Fruit fly (Drosophila melanogaster) whole organism, embryonic: ENCODE results near the gene Ctr1B.

Experiments
- Antp ChIP-seq: fragments of 200-800 bp; sonication (Bioruptor generic); optimal IDR thresholded peaks from 3 replicates; lab custom pipeline; 2016; ENCODE audit warnings: missing biosample characterization, missing genetic modification characterization
- CG12155 ChIP-seq: fragments of 200-800 bp; sonication (Bioruptor generic); optimal IDR thresholded peaks from 3 replicates; lab custom pipeline; 2016; ENCODE audit warnings: missing biosample characterization, missing genetic modification characterization
- CG15269 ChIP-seq: fragments of 200-800 bp; sonication (Bioruptor generic); optimal IDR thresholded peaks from 2 replicates; lab custom pipeline; 2018; ENCODE audit warnings: missing biosample characterization, mild to moderate bottlenecking, missing genetic modification characterization, moderate library complexity
- CG15696 ChIP-seq: fragments of 200-800 bp; sonication (Bioruptor generic); optimal IDR thresholded peaks from 2 replicates; lab custom pipeline; 2019; ENCODE audit warnings: missing biosample characterization, mild to moderate bottlenecking, missing genetic modification characterization, moderate library complexity
- CG1603 ChIP-seq: fragments of 200-800 bp; sonication (Bioruptor generic); optimal IDR thresholded peaks from 2 replicates; lab custom pipeline; 2019; ENCODE audit warnings: missing biosample characterization, mild to moderate bottlenecking, missing genetic modification characterization, moderate library complexity
- CG16813 ChIP-seq: fragments of 200-800 bp; sonication (Bioruptor generic); IDR thresholded peaks from 3 replicates; pipeline ENCODE4 v1.3.6; 2022; ENCODE audit warnings: missing biosample characterization, missing genetic modification characterization; ENCODE audit not compliant: partially characterized antibody
- CG17385 ChIP-seq: fragments of 200-800 bp; sonication (Bioruptor generic); optimal IDR thresholded peaks from 3 replicates; lab custom pipeline; 2018; ENCODE audit warnings: missing biosample characterization, mild to moderate bottlenecking, missing genetic modification characterization
- CG17912 ChIP-seq: fragments of 200-800 bp; sonication (Bioruptor generic); optimal IDR thresholded peaks from 2 replicates; lab custom pipeline; 2018; ENCODE audit warnings: missing biosample characterization, mild to moderate bottlenecking, missing genetic modification characterization
- CG18619 ChIP-seq: fragments of 200-800 bp; sonication (Bioruptor generic); optimal IDR thresholded peaks from 3 replicates; lab custom pipeline; 2017; ENCODE audit warnings: missing biosample characterization, mild to moderate bottlenecking, missing genetic modification characterization
- CG3065 ChIP-seq: fragments of 200-800 bp; sonication (Bioruptor generic); optimal IDR thresholded peaks from 2 replicates; lab custom pipeline; 2016; ENCODE audit warnings: missing biosample characterization, missing genetic modification characterization
- CG4707 ChIP-seq: fragments of 200-800 bp; sonication (Bioruptor generic); optimal IDR thresholded peaks from 2 replicates; lab custom pipeline; 2018; ENCODE audit warnings: missing biosample characterization, mild to moderate bottlenecking, missing genetic modification characterization, moderate library complexity
- CG6175 ChIP-seq: fragments of 200-800 bp; sonication (Bioruptor generic); IDR thresholded peaks from 3 replicates; pipeline ENCODE4 v1.3.6; 2022; ENCODE audit warnings: missing biosample characterization, missing genetic modification characterization
- CG8290 ChIP-seq, 3 experiments: fragments of 200-800 bp; sonication (Bioruptor generic); optimal IDR thresholded peaks; 2 replicates each; lab custom pipeline; 2016 to 2019; ENCODE audit warnings: missing biosample characterization in 3 of 3, missing genetic modification characterization in 3 of 3, mild to moderate bottlenecking in 2 of 3, moderate library complexity in 1 of 3
- CG9797 ChIP-seq: fragments of 200-800 bp; sonication (Bioruptor generic); optimal IDR thresholded peaks from 3 replicates; lab custom pipeline; 2018; ENCODE audit warnings: missing biosample characterization, mild to moderate bottlenecking, missing genetic modification characterization
- Deaf1 ChIP-seq: fragments of 200-800 bp; optimal IDR thresholded peaks from 3 replicates; lab custom pipeline; 2019; ENCODE audit warnings: missing biosample characterization, mild to moderate bottlenecking, missing genetic modification characterization, moderate library complexity
- Dek ChIP-seq: fragments of 200-800 bp; sonication (Bioruptor generic); optimal IDR thresholded peaks from 3 replicates; lab custom pipeline; 2019; ENCODE audit warnings: missing biosample characterization, mild to moderate bottlenecking, missing genetic modification characterization, moderate library complexity
- Dp ChIP-seq: fragments of 200-800 bp; sonication (Bioruptor generic); optimal IDR thresholded peaks from 2 replicates; lab custom pipeline; 2018; ENCODE audit warnings: missing biosample characterization, mild to moderate bottlenecking, missing genetic modification characterization, moderate library complexity
- Dref ChIP-seq: fragments of 200-800 bp; sonication (Bioruptor generic); IDR thresholded peaks from 2 replicates; pipeline ENCODE4 v1.3.6; 2022; ENCODE audit warnings: missing biosample characterization, missing genetic modification characterization
- E2f2 ChIP-seq: fragments of 200-800 bp; sonication (Bioruptor generic); IDR thresholded peaks from 2 replicates; pipeline ENCODE4 v1.3.6; 2022; ENCODE audit warnings: missing biosample characterization, missing genetic modification characterization
- Ets65A ChIP-seq: fragments of 200-800 bp; sonication (Bioruptor generic); peaks from one replicate; lab custom pipeline; 2016; ENCODE audit warnings: missing biosample characterization, missing genetic modification characterization
- Fer3 ChIP-seq: fragments of 200-800 bp; sonication (Bioruptor generic); optimal IDR thresholded peaks from 2 replicates; lab custom pipeline; 2018; ENCODE audit warnings: missing biosample characterization, mild to moderate bottlenecking, missing genetic modification characterization, moderate library complexity
- HHEX ChIP-seq: fragments of 200-800 bp; sonication (Bioruptor generic); optimal IDR thresholded peaks from 3 replicates; lab custom pipeline; 2017; ENCODE audit warnings: missing biosample characterization, mild to moderate bottlenecking, missing genetic modification characterization, missing genetic modification reagents
- Hr39 ChIP-seq: fragments of >200 bp; optimal IDR thresholded peaks from 2 replicates; lab custom pipeline; 2017
- Lhr ChIP-seq: fragments of 200-800 bp; sonication (Bioruptor generic); optimal IDR thresholded peaks from 3 replicates; lab custom pipeline; 2017; ENCODE audit warnings: mild to moderate bottlenecking, missing biosample characterization, missing genetic modification reagents, missing genetic modification characterization
- MBD-R2 ChIP-seq: fragments of 200-800 bp; sonication (Bioruptor generic); IDR thresholded peaks from 2 replicates; pipeline ENCODE4 v1.3.6; 2022; ENCODE audit warnings: missing biosample characterization, missing genetic modification characterization
- MESR4 ChIP-seq: fragments of 200-800 bp; sonication (Bioruptor generic); optimal IDR thresholded peaks from 2 replicates; lab custom pipeline; 2018; ENCODE audit warnings: missing biosample characterization, mild to moderate bottlenecking, missing genetic modification characterization, moderate library complexity
- Med ChIP-seq: fragments of 200-800 bp; sonication (Bioruptor generic); peaks from one replicate; lab custom pipeline; 2016; ENCODE audit warnings: missing biosample characterization, missing genetic modification characterization, mild to moderate bottlenecking, inconsistent platforms, moderate library complexity
- NC2β ChIP-seq: fragments of 200-800 bp; sonication (Bioruptor generic); optimal IDR thresholded peaks from 2 replicates; lab custom pipeline; 2016; ENCODE audit warnings: missing biosample characterization, missing genetic modification characterization
- Optix ChIP-seq: fragments of 200-800 bp; sonication (Bioruptor generic); IDR thresholded peaks from 3 replicates; pipeline ENCODE4 v1.3.6; 2022; ENCODE audit warnings: missing biosample characterization, missing genetic modification characterization
- Rfx ChIP-seq: fragments of 200-800 bp; sonication (Bioruptor generic); IDR thresholded peaks from 2 replicates; pipeline ENCODE4 v1.3.6; 2022; ENCODE audit warnings: missing biosample characterization, missing genetic modification characterization
- Side ChIP-seq: fragments of 200-800 bp; sonication (Bioruptor generic); optimal IDR thresholded peaks from 2 replicates; lab custom pipeline; 2016; ENCODE audit warnings: missing biosample characterization, missing genetic modification characterization
- Xbp1 ChIP-seq: fragments of 200-800 bp; sonication (Bioruptor generic); optimal IDR thresholded peaks from 3 replicates; lab custom pipeline; 2016; ENCODE audit warnings: missing biosample characterization, mild to moderate bottlenecking, missing genetic modification characterization
- bbx ChIP-seq: fragments of 200-800 bp; sonication (Bioruptor generic); IDR thresholded peaks from 2 replicates; pipeline ENCODE4 v1.3.6; 2022; ENCODE audit warnings: missing biosample characterization, missing genetic modification characterization; ENCODE audit not compliant: partially characterized antibody
- chinmo ChIP-seq: fragments of 200-800 bp; sonication (Bioruptor generic); IDR thresholded peaks from 4 replicates; pipeline ENCODE4 v1.3.6; 2022; ENCODE audit warnings: missing biosample characterization, missing genetic modification characterization; ENCODE audit not compliant: partially characterized antibody
- dpn ChIP-seq, 2 experiments: fragments of 200-800 bp; sonication (Bioruptor generic); optimal IDR thresholded peaks; 3 replicates each; lab custom pipeline; 2016; ENCODE audit warnings: missing biosample characterization in 2 of 2, missing genetic modification characterization in 2 of 2
- exex ChIP-seq: fragments of 200-800 bp; sonication (Bioruptor generic); optimal IDR thresholded peaks from 4 replicates; lab custom pipeline; 2018; ENCODE audit warnings: missing biosample characterization, mild to moderate bottlenecking, missing genetic modification characterization, moderate library complexity
- gcm2 ChIP-seq: fragments of 200-800 bp; sonication (Bioruptor generic); optimal IDR thresholded peaks from 2 replicates; lab custom pipeline; 2016; ENCODE audit warnings: missing biosample characterization, missing genetic modification characterization
- kay ChIP-seq: fragments of 200-800 bp; sonication (Bioruptor generic); optimal IDR thresholded peaks from 2 replicates; lab custom pipeline; 2016; ENCODE audit warnings: missing biosample characterization, missing genetic modification characterization
- mirr ChIP-seq: fragments of 200-800 bp; sonication (Bioruptor generic); optimal IDR thresholded peaks from 3 replicates; lab custom pipeline; 2018; ENCODE audit warnings: missing biosample characterization, mild to moderate bottlenecking, missing genetic modification characterization
- sd ChIP-seq: fragments of 200-800 bp; sonication (Bioruptor generic); optimal IDR thresholded peaks from 3 replicates; lab custom pipeline; 2018; ENCODE audit warnings: missing biosample characterization, mild to moderate bottlenecking, missing genetic modification characterization, moderate library complexity
- sens ChIP-seq: fragments of 200-800 bp; sonication (Bioruptor generic); peaks from one replicate; lab custom pipeline; 2016; ENCODE audit warnings: missing biosample characterization, missing genetic modification characterization
- sob ChIP-seq: fragments of 200-800 bp; sonication (Bioruptor generic); IDR thresholded peaks from 2 replicates; pipeline ENCODE4 v1.3.6; 2022; ENCODE audit warnings: missing biosample characterization, missing genetic modification characterization
- stwl ChIP-seq: fragments of 200-800 bp; sonication (Bioruptor generic); optimal IDR thresholded peaks from 3 replicates; lab custom pipeline; 2018; ENCODE audit warnings: missing biosample characterization, mild to moderate bottlenecking, missing genetic modification characterization, moderate library complexity
- wek ChIP-seq: fragments of 200-800 bp; sonication (Bioruptor generic); optimal IDR thresholded peaks from 3 replicates; lab custom pipeline; 2018; ENCODE audit warnings: missing biosample characterization, mild to moderate bottlenecking, missing genetic modification characterization, moderate library complexity

Gene Ctr1B

dm6 chr3R:8344174-8344573 is 26.8 kb downstream of the Ctr1B start, which contains the start of gene DppIII (continued):
- TF ChIP-seq stwl, result peak; percentile 35
- TF ChIP-seq CG1603, result peak; percentile 1
- peak; percentile 55 for TF ChIP-seq MBD-R2 (GFP tag; lab: Robert Waterston, UW)
- TF ChIP-seq exex (tag; lab: Kevin White, UChicago), result no peak
- no peak for TF ChIP-seq CG15696 (tag; lab: Kevin White, UChicago)
- TF ChIP-seq MESR4 (GFP tag; lab: Kevin White, UChicago), result peak; percentile 41
- TF ChIP-seq CG17385 (GFP tag; lab: Kevin White, UChicago), result peak; percentile 34
- TF ChIP-seq sens (GFP tag; lab: Kevin White, UChicago), result no peak
- peak; percentile 14; the same call in 1 of the 2 replicates for TF ChIP-seq Dref (GFP tag; lab: Robert Waterston, UW)
- TF ChIP-seq CG16813 (GFP tag; lab: Robert Waterston, UW), result 0 out of 3 replicates have a peak, but pooled peaks have one; percentile 25
- TF ChIP-seq E2f2, result peak; percentile 86
- TF ChIP-seq Antp (GFP tag; lab: Kevin White, UChicago), result no peak
- no peak for TF ChIP-seq sd (tag; lab: Kevin White, UChicago)
- peak; percentile 7 for TF ChIP-seq CG9797 (GFP tag; lab: Kevin White, UChicago)

dm6 chr3R:8347279-8347678 is 29.9 kb downstream of the Ctr1B start, which contains the start of gene CG7352:
Gene CG7352 (plus strand): TSS chr3R:8347579.
- TF ChIP-seq stwl (peak; percentile 23), CG12155 (GFP tag; lab: Kevin White, UChicago) (no peak), CG4707 (GFP tag; lab: Kevin White, UChicago) (no peak), MBD-R2 (GFP tag; lab: Robert Waterston, UW) (no peak), CG8290 (GFP tag; optimal IDR thresholded peaks at IDR 0.05; lab: Kevin White, UChicago) (no peak), CG8290 (tag; optimal IDR thresholded peaks at IDR 0.05; lab: Kevin White, UChicago) (no peak)

dm6 chr3R:8347835-8348234 is 30.4 kb downstream of the Ctr1B start:
- TF ChIP-seq Side (GFP tag; lab: Kevin White, UChicago), result no peak
- no peak for TF ChIP-seq HHEX (GFP tag; lab: Kevin White, UChicago)
- no peak for TF ChIP-seq CG17912 (GFP tag; lab: Kevin White, UChicago)
- TF ChIP-seq CG15269 (tag; lab: Kevin White, UChicago), result no peak
- no peak for TF ChIP-seq Optix (GFP tag; lab: Robert Waterston, UW)
- no peak for TF ChIP-seq dpn (GFP tag; optimal IDR thresholded peaks at IDR 0.05; lab: Kevin White, UChicago)
- TF ChIP-seq CG3065, result no peak
- TF ChIP-seq Dek (tag; lab: Kevin White, UChicago), result no peak
- peak; percentile 88 for TF ChIP-seq Ets65A (GFP tag; lab: Kevin White, UChicago)
- TF ChIP-seq Med (GFP tag; lab: Kevin White, UChicago), result peak; percentile 55
- TF ChIP-seq gcm2, result no peak
- TF ChIP-seq MESR4 (GFP tag; lab: Kevin White, UChicago), result peak; percentile 12
- no peak for TF ChIP-seq sob (GFP tag; lab: Robert Waterston, UW)
- TF ChIP-seq chinmo (GFP tag; lab: Robert Waterston, UW), result no peak
- TF ChIP-seq Fer3 (tag; lab: Kevin White, UChicago), result no peak
- TF ChIP-seq CG6175 (GFP tag; lab: Robert Waterston, UW), result no peak
- no peak for TF ChIP-seq Deaf1
- TF ChIP-seq wek (GFP tag; lab: Kevin White, UChicago), result no peak
- TF ChIP-seq Rfx, result no peak

DNA sequence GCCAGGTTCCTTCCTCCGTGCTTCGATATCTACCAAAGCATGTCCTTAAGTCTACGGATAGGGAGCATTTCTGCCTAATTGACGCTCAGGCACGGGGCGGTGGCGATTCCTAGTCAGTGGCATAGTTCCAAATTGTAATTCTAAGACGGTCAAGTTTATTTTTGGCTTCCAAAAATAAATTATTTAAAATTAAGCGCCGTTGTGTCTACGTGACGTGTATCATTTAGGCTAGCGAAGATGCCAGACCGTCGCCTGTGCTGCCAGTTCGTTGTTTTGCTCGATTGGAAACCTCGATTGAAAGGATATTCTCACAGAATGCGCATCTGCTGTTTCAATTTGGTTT is 31.7 kb downstream of the Ctr1B start:
- TF ChIP-seq Dp (GFP tag; lab: Kevin White, UChicago) (peak; percentile 71), E2f2 (peak; percentile 81), Xbp1 (GFP tag; lab: Kevin White, UChicago) (peak; percentile 89), Dref (GFP tag; lab: Robert Waterston, UW) (peak; percentile 41), Med (GFP tag; lab: Kevin White, UChicago) (peak; percentile 34), Lhr (GFP tag; lab: Kevin White, UChicago) (no peak), bbx (peak; percentile 13; the same call in 1 of the 2 replicates), mirr (GFP tag; lab: Kevin White, UChicago) (no peak), CG18619 (GFP tag; lab: Kevin White, UChicago) (peak; percentile 17), kay (GFP tag; lab: Kevin White, UChicago) (peak; percentile 21), NC2β (GFP tag; lab: Kevin White, UChicago) (no peak), Hr39 (lab: Kevin White, UChicago) (no peak), MESR4 (GFP tag; lab: Kevin White, UChicago) (peak; percentile 28)
